Worm (Caenorhabditis elegans) whole organism, young adult: ENCODE results near the gene srv-24.

Source experiments
- B0019.2 ChIP-seq: fragments of 200-800 bp; sonication (Bioruptor generic); conservative IDR thresholded peaks from 2 replicates; pipeline ENCODE4 v1.3.6; 2022; ENCODE audit warnings: missing genetic modification reagents, missing genetic modification characterization, missing compliant biosample characterization
- B0261.1 ChIP-seq: sonication (generic microtip); optimal IDR thresholded peaks from 2 replicates; lab custom pipeline; 2016; ENCODE audit warnings: mild to moderate bottlenecking, missing genetic modification characterization, moderate library complexity, missing compliant biosample characterization
- C17E4.6 ChIP-seq: fragments of 200-800 bp; sonication (Bioruptor generic); IDR thresholded peaks from 2 replicates; pipeline ENCODE4 v1.3.6; 2022; ENCODE audit warnings: missing genetic modification reagents, missing genetic modification characterization, missing compliant biosample characterization
- D2030.7 ChIP-seq: fragments of 200-800 bp; sonication (Bioruptor generic); IDR thresholded peaks from 2 replicates; pipeline ENCODE4 v1.3.6; 2022; ENCODE audit warnings: missing genetic modification reagents, missing genetic modification characterization, missing compliant biosample characterization
- F23B12.7 ChIP-seq: sonication (generic microtip); optimal IDR thresholded peaks from 2 replicates; lab custom pipeline; 2017; ENCODE audit warnings: missing genetic modification characterization, mild to moderate bottlenecking, missing compliant biosample characterization, antibody characterized with exemption, moderate library complexity; ENCODE audit not compliant: insufficient read depth
- F55B11.4 ChIP-seq: sonication (generic microtip); optimal IDR thresholded peaks from 2 replicates; lab custom pipeline; 2016; ENCODE audit warnings: missing compliant biosample characterization, missing genetic modification characterization, borderline replicate concordance; ENCODE audit not compliant: insufficient read depth
- F57C9.4 ChIP-seq: sonication (generic microtip); optimal IDR thresholded peaks from 2 replicates; lab custom pipeline; 2017; ENCODE audit warnings: mild to moderate bottlenecking, missing genetic modification characterization, missing compliant biosample characterization
- K11D2.4 ChIP-seq: fragments of 200-800 bp; sonication (Bioruptor generic); IDR thresholded peaks from 2 replicates; pipeline ENCODE4 v1.3.6; 2022; ENCODE audit warnings: missing genetic modification reagents, missing genetic modification characterization, missing compliant biosample characterization
- Y53F4B.3 ChIP-seq: fragments of 200-800 bp; sonication (Bioruptor generic); IDR thresholded peaks from 2 replicates; pipeline ENCODE4 v1.3.6; 2022; ENCODE audit warnings: missing genetic modification reagents, missing genetic modification characterization, missing compliant biosample characterization
- Y53G8AR.9 ChIP-seq: fragments of 200-800 bp; sonication (Bioruptor generic); conservative IDR thresholded peaks from 2 replicates; pipeline ENCODE4 v1.3.6; 2022; ENCODE audit warnings: missing genetic modification reagents, missing genetic modification characterization, missing compliant biosample characterization
- Y56A3A.18 ChIP-seq: fragments of 200-800 bp; sonication (Bioruptor generic); IDR thresholded peaks from 2 replicates; pipeline ENCODE4 v1.3.6; 2022; ENCODE audit warnings: missing genetic modification reagents, missing genetic modification characterization, missing compliant biosample characterization
- Y79H2A.3 ChIP-seq: fragments of 200-800 bp; sonication (Bioruptor generic); conservative IDR thresholded peaks from 2 replicates; pipeline ENCODE4 v1.3.6; 2022; ENCODE audit warnings: missing genetic modification reagents, missing genetic modification characterization, missing compliant biosample characterization
- akir-1 ChIP-seq: fragments of 200-800 bp; sonication (Bioruptor generic); optimal IDR thresholded peaks from 2 replicates; lab custom pipeline; 2018; ENCODE audit warnings: mild to moderate bottlenecking, missing genetic modification characterization, moderate library complexity, missing compliant biosample characterization
- attf-5 ChIP-seq: fragments of 200-800 bp; sonication (Bioruptor generic); optimal IDR thresholded peaks from 2 replicates; lab custom pipeline; 2018; ENCODE audit warnings: mild to moderate bottlenecking, missing genetic modification characterization, missing compliant biosample characterization
- bed-1 ChIP-seq: fragments of 200-800 bp; sonication (Bioruptor generic); IDR thresholded peaks from 2 replicates; pipeline ENCODE4 v1.3.6; 2022; ENCODE audit warnings: missing genetic modification reagents, missing genetic modification characterization, missing compliant biosample characterization
- ccch-3 ChIP-seq: fragments of 200-800 bp; sonication (Bioruptor generic); optimal IDR thresholded peaks from 2 replicates; lab custom pipeline; 2018; ENCODE audit warnings: mild to moderate bottlenecking, missing genetic modification characterization, missing compliant biosample characterization
- ceh-100 ChIP-seq: fragments of 200-800 bp; sonication (Bioruptor generic); IDR thresholded peaks from 2 replicates; pipeline ENCODE4 v1.3.6; 2022; ENCODE audit warnings: missing genetic modification reagents, missing genetic modification characterization, missing compliant biosample characterization
- ceh-79 ChIP-seq: sonication (generic microtip); optimal IDR thresholded peaks from 2 replicates; lab custom pipeline; 2017; ENCODE audit warnings: mild to moderate bottlenecking, missing genetic modification characterization, missing compliant biosample characterization
- dox-1 ChIP-seq: fragments of 200-800 bp; sonication (Bioruptor generic); IDR thresholded peaks from 2 replicates; pipeline ENCODE4 v1.3.6; 2022; ENCODE audit warnings: missing genetic modification reagents, missing genetic modification characterization, missing compliant biosample characterization
- ets-4 ChIP-seq: fragments of 200-800 bp; sonication (Bioruptor generic); optimal IDR thresholded peaks from 2 replicates; lab custom pipeline; 2018; ENCODE audit warnings: mild to moderate bottlenecking, missing genetic modification characterization, missing compliant biosample characterization
- fkh-3 ChIP-seq: sonication (generic microtip); optimal IDR thresholded peaks from 2 replicates; lab custom pipeline; 2016; ENCODE audit warnings: mild to moderate bottlenecking, missing genetic modification characterization, missing compliant biosample characterization
- hlh-12 ChIP-seq: sonication (generic microtip); optimal IDR thresholded peaks from 2 replicates; lab custom pipeline; 2016; ENCODE audit warnings: missing genetic modification characterization, missing compliant biosample characterization
- hsf-1 ChIP-seq: fragments of 200-800 bp; sonication (Bioruptor generic); IDR thresholded peaks from 2 replicates; pipeline ENCODE4 v1.3.6; 2022; ENCODE audit warnings: missing genetic modification reagents, missing genetic modification characterization, missing compliant biosample characterization
- let-607 ChIP-seq, 2 experiments: fragments of 200-800 bp in 1 of 2; sonication (Bioruptor generic) in 1 of 2; sonication (generic microtip) in 1 of 2; optimal IDR thresholded peaks; 2 replicates each; lab custom pipeline; 2016 to 2018; ENCODE audit warnings: mild to moderate bottlenecking in 2 of 2, missing compliant biosample characterization in 2 of 2, missing genetic modification characterization in 2 of 2, moderate library complexity in 2 of 2, missing genotype in 1 of 2
- lin-35 ChIP-seq, 3 experiments: fragments of 150-350 bp in 2 of 3; sonication (generic microtip) in 1 of 3; optimal IDR thresholded peaks; 2 replicates each; lab custom pipeline; 2014 to 2018; ENCODE audit warnings: missing biosample characterization in 3 of 3, missing genetic modification characterization in 3 of 3, missing genetic modification reagents in 3 of 3
- madf-3 ChIP-seq: fragments of 200-800 bp; sonication (Bioruptor generic); IDR thresholded peaks from 2 replicates; pipeline ENCODE4 v1.3.6; 2022; ENCODE audit warnings: missing genetic modification reagents, missing genetic modification characterization, missing compliant biosample characterization
- mcd-1 ChIP-seq: fragments of 200-800 bp; sonication (Bioruptor generic); IDR thresholded peaks from 2 replicates; pipeline ENCODE4 v1.3.6; 2022; ENCODE audit warnings: missing genetic modification reagents, missing genetic modification characterization, missing compliant biosample characterization
- nfya-1 ChIP-seq: sonication (generic microtip); optimal IDR thresholded peaks from 2 replicates; lab custom pipeline; 2017; ENCODE audit warnings: antibody characterized with exemption, missing compliant biosample characterization, missing genetic modification characterization, borderline replicate concordance; ENCODE audit not compliant: insufficient read depth
- nhr-80 ChIP-seq: sonication (generic microtip); optimal IDR thresholded peaks from 2 replicates; lab custom pipeline; 2016; ENCODE audit warnings: missing genetic modification characterization, missing compliant biosample characterization
- pbrm-1 ChIP-seq: fragments of 200-800 bp; sonication (Bioruptor generic); IDR thresholded peaks from 2 replicates; pipeline ENCODE4 v1.3.6; 2022; ENCODE audit warnings: missing genetic modification reagents, missing genetic modification characterization, missing compliant biosample characterization
- pha-4 ChIP-seq: fragments of 150-350 bp; sonication (generic microtip); optimal IDR thresholded peaks from 2 replicates; lab custom pipeline; 2014; ENCODE audit warnings: missing biosample characterization, missing genetic modification reagents, missing genetic modification characterization
- sea-2 ChIP-seq: fragments of 200-800 bp; sonication (Bioruptor generic); IDR thresholded peaks from 2 replicates; pipeline ENCODE4 v1.3.6; 2022; ENCODE audit warnings: missing genetic modification characterization, missing compliant biosample characterization
- snpc-1.1 ChIP-seq: sonication (generic microtip); optimal IDR thresholded peaks from 2 replicates; lab custom pipeline; 2017; ENCODE audit warnings: missing genetic modification characterization, mild to moderate bottlenecking, missing compliant biosample characterization, antibody characterized with exemption, moderate library complexity, missing genotype, missing genetic modification reagents; ENCODE audit not compliant: insufficient read depth
- snpc-1.3 ChIP-seq: sonication (generic microtip); optimal IDR thresholded peaks from 2 replicates; lab custom pipeline; 2017; ENCODE audit warnings: missing genetic modification characterization, mild to moderate bottlenecking, missing compliant biosample characterization, antibody characterized with exemption, moderate library complexity, missing genotype, missing genetic modification reagents; ENCODE audit not compliant: insufficient read depth
- snpc-4 ChIP-seq, 5 experiments: fragments of 150-350 bp in 1 of 5; sonication (generic microtip) in 4 of 5; optimal IDR thresholded peaks; 2 replicates each; lab custom pipeline; 2014 to 2018; ENCODE audit warnings: missing genetic modification characterization in 5 of 5, missing biosample characterization in 3 of 5, antibody characterized with exemption in 2 of 5, mild to moderate bottlenecking in 2 of 5, missing compliant biosample characterization in 2 of 5, missing genotype in 2 of 5, moderate library complexity in 2 of 5, missing genetic modification reagents in 1 of 5
- somi-1 ChIP-seq: fragments of 200-800 bp; sonication (Bioruptor generic); optimal IDR thresholded peaks from 2 replicates; lab custom pipeline; 2018; ENCODE audit warnings: mild to moderate bottlenecking, missing genetic modification characterization, missing compliant biosample characterization
- sptf-2 ChIP-seq: fragments of 200-800 bp; sonication (Bioruptor generic); optimal IDR thresholded peaks from 2 replicates; lab custom pipeline; 2018; ENCODE audit warnings: mild to moderate bottlenecking, missing genetic modification characterization, missing compliant biosample characterization
- tbp1 ChIP-seq: fragments of 200-800 bp; sonication (Bioruptor generic); optimal IDR thresholded peaks from 2 replicates; lab custom pipeline; 2018; ENCODE audit warnings: mild to moderate bottlenecking, missing genetic modification characterization, missing compliant biosample characterization
- tbx-9 ChIP-seq: sonication (generic microtip); optimal IDR thresholded peaks from 2 replicates; lab custom pipeline; 2016; ENCODE audit warnings: borderline replicate concordance, missing genetic modification characterization, inconsistent platforms, missing compliant biosample characterization
- xnd-1 ChIP-seq: sonication (generic microtip); optimal IDR thresholded peaks from 2 replicates; lab custom pipeline; 2016; ENCODE audit warnings: missing genotype, missing genetic modification reagents, missing genetic modification characterization, missing compliant biosample characterization
- zim-3 ChIP-seq: sonication (generic microtip); optimal IDR thresholded peaks from 2 replicates; lab custom pipeline; 2017; ENCODE audit warnings: mild to moderate bottlenecking, missing genetic modification characterization, moderate library complexity, missing compliant biosample characterization
- ztf-22 ChIP-seq: fragments of 200-800 bp; sonication (Bioruptor generic); optimal IDR thresholded peaks from 2 replicates; lab custom pipeline; 2018; ENCODE audit warnings: mild to moderate bottlenecking, missing genetic modification characterization, moderate library complexity, missing compliant biosample characterization
- ztf-25 ChIP-seq: fragments of 200-800 bp; sonication (Bioruptor generic); IDR thresholded peaks from 2 replicates; pipeline ENCODE4 v1.3.6; 2022; ENCODE audit warnings: missing genetic modification reagents, missing genetic modification characterization, missing compliant biosample characterization
- ztf-6 ChIP-seq: fragments of 200-800 bp; sonication (Bioruptor generic); IDR thresholded peaks from 2 replicates; pipeline ENCODE4 v1.3.6; 2022; ENCODE audit warnings: missing genetic modification reagents, missing genetic modification characterization, missing compliant biosample characterization

The srv-24 gene

ce11 chrIV:6329339-6329738 lies 38.7 kb upstream of the srv-24 start, which contains the start of gene seu-1:
Gene seu-1 (plus strand): TSS chrIV:6329639.
- TF ChIP-seq snpc-4 (GFP tag; optimal IDR thresholded peaks at IDR 0.05; lab: Kevin White, UChicago) = no peak
- no peak for TF ChIP-seq snpc-4 (tag; optimal IDR thresholded peaks at IDR 0.05; lab: Kevin White, UChicago)
- no peak for TF ChIP-seq nfya-1
- no peak for TF ChIP-seq madf-3 (GFP tag; lab: Robert Waterston, UW)
- TF ChIP-seq snpc-1.1 (tag; lab: Kevin White, UChicago) = no peak
- TF ChIP-seq Y53F4B.3 = no peak
- TF ChIP-seq hlh-12 (tag; lab: Kevin White, UChicago) = no peak
- TF ChIP-seq somi-1 = no peak
- no peak for TF ChIP-seq B0019.2
- no peak for TF ChIP-seq ceh-100
- no peak for TF ChIP-seq dox-1 (GFP tag; lab: Robert Waterston, UW)
- no peak for TF ChIP-seq hsf-1 (GFP tag; lab: Robert Waterston, UW)
- no peak for TF ChIP-seq xnd-1 (tag; lab: Kevin White, UChicago)

ce11 chrIV:6328198-6328597 lies 37.6 kb upstream of the srv-24 start:
- TF ChIP-seq zim-3 (tag; lab: Kevin White, UChicago) (no peak), mcd-1 (GFP tag; lab: Robert Waterston, UW) (no peak), ztf-22 (GFP tag; lab: Kevin White, UChicago) (no peak), bed-1 (GFP tag; lab: Robert Waterston, UW) (no peak), ets-4 (no peak), ccch-3 (GFP tag; lab: Kevin White, UChicago) (no peak), pbrm-1 (GFP tag; lab: Robert Waterston, UW) (no peak), K11D2.4 (GFP tag; lab: Robert Waterston, UW) (no peak), F23B12.7 (tag; lab: Kevin White, UChicago) (no peak), let-607 (tag; optimal IDR thresholded peaks at IDR 0.05; lab: Kevin White, UChicago) (no peak), C17E4.6 (GFP tag; lab: Robert Waterston, UW) (no peak), somi-1 (no peak)

ce11 chrIV:6327363-6328015 lies 36.8 kb upstream of the srv-24 start:
- no peak for TF ChIP-seq D2030.7
- TF ChIP-seq Y56A3A.18 (GFP tag; lab: Robert Waterston, UW) = no peak
- TF ChIP-seq ceh-79 (tag; lab: Kevin White, UChicago) = no peak
- TF ChIP-seq nhr-80 (tag; lab: Kevin White, UChicago) = peak; percentile 63
- TF ChIP-seq Y53G8AR.9 (GFP tag; lab: Robert Waterston, UW) = no peak
- TF ChIP-seq sea-2 = no peak
- TF ChIP-seq snpc-1.3 (tag; lab: Kevin White, UChicago) = no peak
- peak in 1 of 3 experiments; percentile 12 for TF ChIP-seq lin-35 (GFP tag; optimal IDR thresholded peaks at IDR 0.05; lab: Kevin White, UChicago)
- TF ChIP-seq tbp1 = no peak
- no peak for TF ChIP-seq ztf-25 (GFP tag; lab: Robert Waterston, UW)
- TF ChIP-seq Y79H2A.3 (GFP tag; lab: Robert Waterston, UW) = no peak
- no peak for TF ChIP-seq hsf-1 (GFP tag; lab: Robert Waterston, UW)
- TF ChIP-seq B0019.2 = no peak
- TF ChIP-seq snpc-1.1 (tag; lab: Kevin White, UChicago) = no peak
- no peak for TF ChIP-seq sptf-2 (GFP tag; lab: Kevin White, UChicago)
- no peak for TF ChIP-seq tbx-9 (tag; lab: Kevin White, UChicago)
- TF ChIP-seq F55B11.4 (tag; lab: Kevin White, UChicago) = no peak
- TF ChIP-seq F57C9.4 (tag; lab: Kevin White, UChicago) = no peak
- TF ChIP-seq fkh-3 (tag; lab: Kevin White, UChicago) = no peak
- TF ChIP-seq ztf-6 = no peak
- no peak for TF ChIP-seq B0261.1 (tag; lab: Kevin White, UChicago)
- no peak for TF ChIP-seq akir-1
- peak; percentile 4 for TF ChIP-seq attf-5 (GFP tag; lab: Kevin White, UChicago)
- TF ChIP-seq pha-4 (tag; lab: Kevin White, UChicago) = no peak
